Fruit fly (Drosophila melanogaster): ENCODE data around the gene CG13031.

DNA sequence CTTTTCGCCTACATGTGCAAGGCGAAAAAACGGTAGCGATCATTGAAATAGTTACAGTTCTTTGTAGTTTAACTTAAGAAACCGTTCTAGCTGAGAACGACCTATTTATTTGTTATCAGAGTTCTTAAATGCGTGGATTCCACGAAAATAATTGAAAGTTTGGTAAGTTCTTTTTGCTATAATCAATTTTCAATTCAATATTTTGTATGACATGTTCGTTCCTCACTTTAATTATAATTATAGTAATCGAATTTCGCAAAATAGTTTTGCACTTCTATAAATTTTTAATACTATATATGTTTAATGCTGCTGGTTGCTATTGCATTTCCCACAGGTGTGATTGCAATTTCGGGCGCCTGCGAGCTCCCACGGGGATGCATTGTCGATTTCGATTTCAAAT is 23.7 kb downstream of the CG13031 start:
- TF ChIP-seq CG14711 (tag; optimal IDR thresholded peaks at IDR 0.05) (no peak), Clk (GFP tag; optimal IDR thresholded peaks at IDR 0.05) (no peak), CG1620 (GFP tag; optimal IDR thresholded peaks at IDR 0.05) (no peak), toe (GFP tag; optimal IDR thresholded peaks at IDR 0.05) (no peak), pad (GFP tag; optimal IDR thresholded peaks at IDR 0.05) (no peak), Crg-1 (GFP tag; optimal IDR thresholded peaks at IDR 0.05) (no peak), CG7101 (tag; optimal IDR thresholded peaks at IDR 0.05) (no peak), CG12768 (GFP tag; optimal IDR thresholded peaks at IDR 0.05) (no peak), Hr96 (GFP tag; optimal IDR thresholded peaks at IDR 0.05) (no peak), ovo (GFP tag; optimal IDR thresholded peaks at IDR 0.05) (no peak), cnc (optimal IDR thresholded peaks at IDR 0.05) (no peak)
